Worm (Caenorhabditis elegans): ENCODE results near the gene oxy-4.

ce11 chrIII:5196298-5197045 lies 37.9 kb upstream of the oxy-4 start:
- no peak for TF ChIP-seq zag-1 (tag; optimal IDR thresholded peaks at IDR 0.05)
- TF ChIP-seq nhr-11 (tag; optimal IDR thresholded peaks at IDR 0.05), result no peak
